Fruit fly (Drosophila melanogaster) whole organism, adult: ENCODE measurements around the gene ATPsynG.

ENCODE experiments used
- CG11617 ChIP-seq: fragments of 200-800 bp; sonication (Bioruptor generic); optimal IDR thresholded peaks from 2 replicates; lab custom pipeline; 2017; ENCODE audit warnings: mild to moderate bottlenecking, missing biosample characterization, missing genetic modification reagents, missing genetic modification characterization
- CG12768 ChIP-seq: fragments of 200-800 bp; sonication (Bioruptor generic); optimal IDR thresholded peaks from 2 replicates; lab custom pipeline; 2017; ENCODE audit warnings: missing biosample characterization, missing genetic modification characterization, mild to moderate bottlenecking, moderate library complexity, missing genetic modification reagents
- CG14711 ChIP-seq: fragments of 200-800 bp; sonication (Bioruptor generic); optimal IDR thresholded peaks from 2 replicates; lab custom pipeline; 2018; ENCODE audit warnings: missing biosample characterization, mild to moderate bottlenecking, missing genetic modification characterization, moderate library complexity
- CG1620 ChIP-seq: fragments of 200-800 bp; sonication (Bioruptor generic); optimal IDR thresholded peaks from 2 replicates; lab custom pipeline; 2016; ENCODE audit warnings: missing biosample characterization, missing genetic modification characterization
- CG33017 ChIP-seq: fragments of 200-800 bp; sonication (Bioruptor generic); optimal IDR thresholded peaks from 2 replicates; lab custom pipeline; 2018; ENCODE audit warnings: missing biosample characterization, mild to moderate bottlenecking, missing genetic modification characterization, moderate library complexity
- CG5204 ChIP-seq: fragments of 200-800 bp; sonication (Bioruptor generic); optimal IDR thresholded peaks from 2 replicates; lab custom pipeline; 2016; ENCODE audit warnings: missing biosample characterization, missing genetic modification characterization
- CG7045 ChIP-seq: fragments of 200-800 bp; sonication (Bioruptor generic); optimal IDR thresholded peaks from 2 replicates; lab custom pipeline; 2017; ENCODE audit warnings: missing biosample characterization, mild to moderate bottlenecking, missing genetic modification characterization
- CG7101 ChIP-seq: fragments of 200-800 bp; sonication (Bioruptor generic); optimal IDR thresholded peaks from 2 replicates; lab custom pipeline; 2018; ENCODE audit warnings: missing biosample characterization, mild to moderate bottlenecking, missing genetic modification characterization, moderate library complexity
- Clk ChIP-seq: fragments of 200-800 bp; sonication (Bioruptor generic); optimal IDR thresholded peaks from 2 replicates; lab custom pipeline; 2017; ENCODE audit warnings: missing biosample characterization, missing genetic modification characterization
- Crg-1 ChIP-seq: fragments of 200-800 bp; sonication (Bioruptor generic); optimal IDR thresholded peaks from 2 replicates; lab custom pipeline; 2016; ENCODE audit warnings: missing biosample characterization, missing genetic modification characterization
- Hr96 ChIP-seq: fragments of 200-800 bp; sonication (Bioruptor generic); optimal IDR thresholded peaks from 2 replicates; lab custom pipeline; 2016; ENCODE audit warnings: missing biosample characterization, missing genetic modification characterization
- Mnt ChIP-seq: fragments of 200-800 bp; sonication (Bioruptor generic); optimal IDR thresholded peaks from 2 replicates; lab custom pipeline; 2016; ENCODE audit warnings: missing biosample characterization, mild to moderate bottlenecking, missing genetic modification characterization
- bab1 ChIP-seq: fragments of 200-800 bp; sonication (Bioruptor generic); optimal IDR thresholded peaks from 3 replicates; lab custom pipeline; 2019; ENCODE audit warnings: missing biosample characterization, mild to moderate bottlenecking, missing genetic modification characterization, moderate library complexity
- cic ChIP-seq: fragments of 200-800 bp; sonication (Bioruptor generic); optimal IDR thresholded peaks from 2 replicates; lab custom pipeline; 2017; ENCODE audit warnings: missing biosample characterization, mild to moderate bottlenecking, missing genetic modification characterization, moderate library complexity
- cnc ChIP-seq, 2 experiments: fragments of >200 bp; optimal IDR thresholded peaks; 2 replicates each; lab custom pipeline; 2017
- kay ChIP-seq: fragments of 200-800 bp; sonication (Bioruptor generic); peaks from one replicate; lab custom pipeline; 2016; ENCODE audit warnings: missing biosample characterization, missing genetic modification characterization, borderline replicate concordance
- ovo ChIP-seq: fragments of 200-800 bp; sonication (Bioruptor generic); optimal IDR thresholded peaks from 2 replicates; lab custom pipeline; 2016; ENCODE audit warnings: missing biosample characterization, missing genetic modification characterization
- pad ChIP-seq: fragments of 200-800 bp; sonication (Bioruptor generic); optimal IDR thresholded peaks from 3 replicates; lab custom pipeline; 2017; ENCODE audit warnings: missing biosample characterization, missing genetic modification characterization, mild to moderate bottlenecking, moderate library complexity, missing genetic modification reagents
- tj ChIP-seq: fragments of 200-800 bp; sonication (Bioruptor generic); optimal IDR thresholded peaks from 3 replicates; lab custom pipeline; 2017; ENCODE audit warnings: missing biosample characterization, mild to moderate bottlenecking, missing genetic modification characterization, moderate library complexity
- toe ChIP-seq: fragments of 200-800 bp; sonication (Bioruptor generic); optimal IDR thresholded peaks from 2 replicates; lab custom pipeline; 2016; ENCODE audit warnings: missing biosample characterization, missing genetic modification characterization

The ATPsynG gene

DNA sequence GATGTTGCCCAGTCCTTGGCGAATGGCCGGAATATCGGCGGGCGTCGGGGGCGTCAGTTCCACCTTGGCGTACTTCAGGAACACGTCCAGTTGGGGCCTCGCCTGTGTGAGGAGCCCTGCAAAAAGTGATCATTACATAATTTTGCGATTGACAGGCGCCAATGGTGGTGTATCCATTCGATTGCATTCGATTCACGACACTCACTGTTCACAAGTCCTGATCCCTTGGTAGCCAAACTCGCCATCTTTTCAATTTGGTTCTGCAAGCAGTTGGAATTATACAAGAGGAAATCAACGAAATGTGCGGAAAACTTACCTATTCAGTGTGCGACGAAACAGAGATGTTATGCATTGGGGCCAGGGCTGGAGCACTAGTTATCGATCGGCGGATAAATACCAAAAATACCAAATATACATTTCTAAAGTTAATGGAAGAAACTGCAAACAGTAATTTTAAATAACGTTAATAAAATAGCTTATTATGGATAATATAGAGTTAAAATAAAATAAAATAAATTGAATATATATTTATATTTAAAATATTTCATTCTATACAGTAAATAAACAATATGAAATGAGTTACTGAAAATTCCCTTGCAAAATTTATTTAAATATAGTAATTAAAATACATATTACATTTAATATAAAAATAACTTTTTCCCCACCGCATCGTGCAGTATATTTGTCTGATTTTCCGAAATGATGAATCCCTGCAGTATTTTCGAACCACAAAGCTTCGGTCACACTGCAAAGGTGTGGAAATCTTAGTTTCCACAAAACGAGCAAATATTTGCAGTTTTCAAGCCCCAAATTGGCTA lies at the start of gene ATPsynG, which contains the start of gene SCAR:
ATPsynG (minus strand) TSS at position 354 of the 818 bp plus-strand sequence.
SCAR (plus strand) TSS at position 727 of the 818 bp plus-strand sequence.
- TF ChIP-seq CG14711 (tag; lab: Kevin White, UChicago) (no peak), tj (GFP tag; lab: Kevin White, UChicago) (no peak), CG7101 (tag; lab: Kevin White, UChicago) (no peak), Mnt (GFP tag; lab: Kevin White, UChicago) (no peak), CG7045 (no peak), CG12768 (GFP tag; lab: Kevin White, UChicago) (no peak), Crg-1 (GFP tag; lab: Kevin White, UChicago) (no peak), CG33017 (tag; lab: Kevin White, UChicago) (no peak), cnc (optimal IDR thresholded peaks at IDR 0.05; lab: Kevin White, UChicago) (no peak), cic (no peak), Clk (GFP tag; lab: Kevin White, UChicago) (no peak), pad (no peak), toe (GFP tag; lab: Kevin White, UChicago) (no peak), bab1 (GFP tag; lab: Kevin White, UChicago) (no peak), Hr96 (no peak), CG11617 (GFP tag; lab: Kevin White, UChicago) (no peak), kay (GFP tag; lab: Kevin White, UChicago) (no peak), ovo (no peak), CG5204 (no peak)

DNA sequence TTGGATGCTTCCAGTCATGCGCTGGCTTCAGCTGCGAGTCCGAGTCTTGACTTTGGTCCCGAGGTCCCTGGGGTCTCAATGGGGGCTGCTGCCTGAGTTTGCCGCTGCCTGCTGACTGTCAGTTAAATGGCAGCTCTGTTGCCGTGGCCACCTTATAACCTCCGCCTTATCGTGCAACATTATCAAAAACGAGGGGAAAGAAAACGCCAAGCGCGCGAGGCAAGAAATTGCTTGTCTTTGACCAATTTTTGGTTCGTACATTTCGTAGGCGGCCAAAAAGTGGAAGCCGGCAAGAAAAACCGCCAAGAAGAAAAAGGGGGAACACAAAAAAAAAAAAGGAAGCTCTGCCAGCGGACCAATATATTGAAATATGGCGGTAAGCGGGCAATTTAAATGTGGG lies 47.7 kb upstream of the ATPsynG start:
- no peak for TF ChIP-seq cic
- no peak for TF ChIP-seq CG14711 (tag; lab: Kevin White, UChicago)
- no peak for TF ChIP-seq tj (GFP tag; lab: Kevin White, UChicago)
- TF ChIP-seq CG5204 = no peak
- no peak for TF ChIP-seq Hr96
- TF ChIP-seq Mnt (GFP tag; lab: Kevin White, UChicago) = no peak
- no peak for TF ChIP-seq Crg-1 (GFP tag; lab: Kevin White, UChicago)
- TF ChIP-seq CG1620 (GFP tag; lab: Kevin White, UChicago) = no peak
- no peak for TF ChIP-seq Clk (GFP tag; lab: Kevin White, UChicago)
- no peak for TF ChIP-seq CG7045
- no peak for TF ChIP-seq ovo
- no peak for TF ChIP-seq toe (GFP tag; lab: Kevin White, UChicago)
- TF ChIP-seq CG11617 (GFP tag; lab: Kevin White, UChicago) = no peak
- TF ChIP-seq CG33017 (tag; lab: Kevin White, UChicago) = no peak
- no peak for TF ChIP-seq CG12768 (GFP tag; lab: Kevin White, UChicago)
- TF ChIP-seq CG7101 (tag; lab: Kevin White, UChicago) = no peak
- no peak for TF ChIP-seq cnc (optimal IDR thresholded peaks at IDR 0.05; lab: Kevin White, UChicago)
- no peak for TF ChIP-seq bab1 (GFP tag; lab: Kevin White, UChicago)
- no peak for TF ChIP-seq kay (GFP tag; lab: Kevin White, UChicago)

DNA sequence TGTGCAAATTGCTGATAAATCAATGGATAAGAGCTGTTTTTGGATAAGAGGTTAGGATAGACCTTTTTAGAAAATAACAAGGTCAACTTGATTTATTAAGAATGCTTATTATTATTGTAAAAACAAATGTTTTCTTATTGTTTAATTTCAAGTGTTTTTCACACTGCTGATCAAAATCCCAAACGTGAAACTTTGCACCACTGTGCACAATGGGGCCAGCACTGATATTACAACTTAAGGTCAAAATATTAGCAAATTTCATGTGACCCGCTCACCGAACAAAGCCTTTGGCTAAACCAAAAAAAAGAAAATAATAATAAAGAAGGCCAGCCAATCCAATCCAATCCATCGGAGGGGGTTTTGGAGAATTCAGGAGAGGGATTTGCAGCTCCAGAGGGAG lies 46.6 kb upstream of the ATPsynG start:
- TF ChIP-seq ovo = no peak
- TF ChIP-seq bab1 (GFP tag; lab: Kevin White, UChicago) = no peak
- no peak for TF ChIP-seq CG7045
- no peak for TF ChIP-seq toe (GFP tag; lab: Kevin White, UChicago)
- TF ChIP-seq Mnt (GFP tag; lab: Kevin White, UChicago) = no peak
- TF ChIP-seq Hr96 = no peak
- TF ChIP-seq kay (GFP tag; lab: Kevin White, UChicago) = no peak
- TF ChIP-seq CG7101 (tag; lab: Kevin White, UChicago) = no peak
- no peak for TF ChIP-seq tj (GFP tag; lab: Kevin White, UChicago)
- no peak for TF ChIP-seq pad
- no peak for TF ChIP-seq CG12768 (GFP tag; lab: Kevin White, UChicago)
- no peak for TF ChIP-seq CG14711 (tag; lab: Kevin White, UChicago)
- no peak for TF ChIP-seq cic
- no peak for TF ChIP-seq Clk (GFP tag; lab: Kevin White, UChicago)
- TF ChIP-seq CG1620 (GFP tag; lab: Kevin White, UChicago) = no peak
- TF ChIP-seq cnc (optimal IDR thresholded peaks at IDR 0.05; lab: Kevin White, UChicago) = no peak

DNA sequence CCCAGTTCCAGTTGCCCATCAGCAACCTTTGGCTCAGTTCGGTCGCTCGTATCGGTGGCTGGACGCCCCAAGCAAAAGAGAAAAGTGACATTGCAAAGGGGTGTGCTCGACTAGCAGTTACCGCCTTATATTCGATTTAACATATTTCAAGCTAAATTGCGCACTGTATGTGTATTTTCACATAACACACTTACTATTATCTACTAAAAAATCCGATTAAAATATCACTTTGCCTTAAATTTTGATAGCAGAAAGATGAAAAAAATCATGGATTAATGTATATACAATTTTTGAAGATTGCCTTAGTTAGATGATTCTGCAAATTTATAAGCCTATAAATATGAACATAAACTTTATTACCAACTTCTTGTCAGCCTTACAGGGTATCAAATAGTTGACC lies 45.4 kb upstream of the ATPsynG start:
- TF ChIP-seq CG14711 (tag; lab: Kevin White, UChicago) = no peak
- no peak for TF ChIP-seq CG12768 (GFP tag; lab: Kevin White, UChicago)
- TF ChIP-seq CG1620 (GFP tag; lab: Kevin White, UChicago) = no peak
- TF ChIP-seq Mnt (GFP tag; lab: Kevin White, UChicago) = no peak
- TF ChIP-seq CG33017 (tag; lab: Kevin White, UChicago) = no peak
- no peak for TF ChIP-seq CG7101 (tag; lab: Kevin White, UChicago)
- no peak for TF ChIP-seq ovo
- TF ChIP-seq tj (GFP tag; lab: Kevin White, UChicago) = no peak
- TF ChIP-seq pad = no peak
- TF ChIP-seq CG11617 (GFP tag; lab: Kevin White, UChicago) = no peak
- no peak for TF ChIP-seq Crg-1 (GFP tag; lab: Kevin White, UChicago)
- no peak for TF ChIP-seq CG7045
- no peak for TF ChIP-seq toe (GFP tag; lab: Kevin White, UChicago)
- no peak for TF ChIP-seq kay (GFP tag; lab: Kevin White, UChicago)
- TF ChIP-seq CG5204 = no peak
- TF ChIP-seq bab1 (GFP tag; lab: Kevin White, UChicago) = no peak
- TF ChIP-seq cic = no peak
- TF ChIP-seq Hr96 = no peak
- no peak for TF ChIP-seq Clk (GFP tag; lab: Kevin White, UChicago)

DNA sequence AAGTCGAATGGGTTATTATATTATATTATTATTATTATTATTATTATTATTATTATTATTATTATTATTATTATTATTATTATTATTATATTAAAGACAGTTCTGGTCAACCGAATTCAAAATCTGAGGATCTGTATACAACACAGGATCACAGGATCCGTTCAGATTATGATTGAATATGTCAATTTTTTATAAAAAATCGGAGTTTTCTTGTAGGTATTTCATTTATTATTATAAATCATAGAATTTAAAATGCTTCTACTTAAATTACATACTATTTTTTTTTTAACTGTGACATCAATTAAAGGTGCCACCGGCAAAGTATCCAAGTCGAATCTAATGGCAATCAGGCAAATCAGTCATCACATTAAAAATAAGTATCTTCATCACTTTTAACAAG lies 40.5 kb upstream of the ATPsynG start, which contains the start of gene CG14913:
CG14913 (plus strand) TSS at position 301 of the 400 bp plus-strand sequence.
- TF ChIP-seq CG12768 (GFP tag; lab: Kevin White, UChicago) = no peak
- no peak for TF ChIP-seq toe (GFP tag; lab: Kevin White, UChicago)
- no peak for TF ChIP-seq pad
- TF ChIP-seq tj (GFP tag; lab: Kevin White, UChicago) = no peak
- no peak for TF ChIP-seq Hr96
- TF ChIP-seq CG5204 = no peak
- TF ChIP-seq Clk (GFP tag; lab: Kevin White, UChicago) = no peak
- no peak for TF ChIP-seq cnc (optimal IDR thresholded peaks at IDR 0.05; lab: Kevin White, UChicago)
- no peak for TF ChIP-seq Mnt (GFP tag; lab: Kevin White, UChicago)
- TF ChIP-seq CG33017 (tag; lab: Kevin White, UChicago) = no peak
- TF ChIP-seq Crg-1 (GFP tag; lab: Kevin White, UChicago) = no peak
- no peak for TF ChIP-seq CG14711 (tag; lab: Kevin White, UChicago)
